Worm (Caenorhabditis elegans) whole organism, L2 larva: Measurements from ENCODE around the gene F54E2.9.

Source experiments
- aly-2 ChIP-seq: fragments of 150-350 bp; optimal IDR thresholded peaks from 2 replicates; lab custom pipeline; 2014; ENCODE audit warnings: missing biosample characterization, missing genetic modification characterization
- ama-1 ChIP-seq: fragments of 150-350 bp; optimal IDR thresholded peaks from 2 replicates; lab custom pipeline; 2018; ENCODE audit warnings: inconsistent platforms
- ceh-16 ChIP-seq: fragments of 150-350 bp; optimal IDR thresholded peaks from 2 replicates; lab custom pipeline; 2014; ENCODE audit warnings: missing biosample characterization, missing genetic modification characterization
- lin-11 ChIP-seq: fragments of 150-350 bp; sonication (generic microtip); optimal IDR thresholded peaks from 2 replicates; lab custom pipeline; 2014; ENCODE audit warnings: missing biosample characterization, missing genetic modification characterization, inconsistent platforms, mixed read lengths
- lin-13 ChIP-seq: fragments of 150-350 bp; optimal IDR thresholded peaks from 2 replicates; lab custom pipeline; 2014; ENCODE audit warnings: missing biosample characterization, missing genetic modification reagents, missing genetic modification characterization
- mbf-1 ChIP-seq: sonication (generic microtip); optimal IDR thresholded peaks from 2 replicates; lab custom pipeline; 2017; ENCODE audit warnings: missing biosample characterization, missing genetic modification characterization
- nhr-12 ChIP-seq: fragments of 150-350 bp; optimal IDR thresholded peaks from 2 replicates; lab custom pipeline; 2014; ENCODE audit warnings: missing biosample characterization, missing genetic modification characterization
- nhr-77 ChIP-seq: fragments of 150-350 bp; optimal IDR thresholded peaks from 2 replicates; lab custom pipeline; 2014; ENCODE audit warnings: missing biosample characterization, missing genetic modification characterization
- skn-1 ChIP-seq: sonication (generic microtip); optimal IDR thresholded peaks from 2 replicates; lab custom pipeline; 2017; ENCODE audit warnings: missing biosample characterization, missing genetic modification characterization
- zag-1 ChIP-seq: fragments of 150-350 bp; optimal IDR thresholded peaks from 2 replicates; lab custom pipeline; 2014; ENCODE audit warnings: missing biosample characterization, missing genetic modification characterization

DNA sequence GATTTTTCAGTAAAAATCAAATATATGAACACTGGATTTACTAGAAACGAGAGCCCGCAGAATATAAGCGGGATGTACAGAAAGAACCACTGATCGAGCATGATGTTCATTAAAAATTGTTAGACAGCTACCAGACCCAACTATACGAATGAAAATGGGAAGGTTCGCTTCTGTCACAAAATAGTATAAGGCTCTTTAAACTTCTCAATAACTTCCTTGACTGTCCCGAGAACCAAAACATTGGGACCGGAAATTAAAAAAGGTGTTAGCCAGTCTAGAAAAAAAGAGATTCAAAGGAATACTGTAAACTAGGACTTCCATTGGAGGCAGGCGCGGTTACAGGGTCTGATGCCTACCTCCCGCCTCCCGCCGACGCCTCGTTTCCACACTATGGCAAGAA lies 44.1 kb upstream of the F54E2.9 start, which contains the start of gene srj-55:
- TF ChIP-seq skn-1 (no peak), ceh-16 (tag; lab: Kevin White, UChicago) (no peak), lin-13 (GFP tag; lab: Kevin White, UChicago) (no peak), ama-1 (no peak), nhr-12 (tag; lab: Kevin White, UChicago) (no peak), nhr-77 (tag; lab: Kevin White, UChicago) (no peak), zag-1 (tag; lab: Kevin White, UChicago) (no peak), lin-11 (tag; lab: Kevin White, UChicago) (no peak), mbf-1 (no peak), aly-2 (tag; lab: Kevin White, UChicago) (no peak)
